Worm (Caenorhabditis elegans) whole organism, mixed stage, embryonic: ENCODE data around the gene mapk-15.

Experiments
- M03D4.4 ChIP-seq: sonication (generic microtip); optimal IDR thresholded peaks from 2 replicates; lab custom pipeline; 2017; ENCODE audit warnings: mild to moderate bottlenecking, missing genetic modification characterization, missing compliant biosample characterization
- bed-3 ChIP-seq: fragments of 200-800 bp; sonication (Bioruptor generic); optimal IDR thresholded peaks from 3 replicates; lab custom pipeline; 2018; ENCODE audit warnings: mild to moderate bottlenecking, missing genetic modification characterization, moderate library complexity, missing compliant biosample characterization
- blmp-1 ChIP-seq: fragments of 150-350 bp; optimal IDR thresholded peaks from 2 replicates; lab custom pipeline; 2014; ENCODE audit warnings: missing biosample characterization, missing genetic modification characterization
- ceh-39 ChIP-seq: fragments of 150-350 bp; optimal IDR thresholded peaks from 2 replicates; lab custom pipeline; 2014; ENCODE audit warnings: missing biosample characterization, missing genetic modification characterization
- ceh-83 ChIP-seq: fragments of 200-800 bp; sonication (Bioruptor generic); optimal IDR thresholded peaks from 2 replicates; lab custom pipeline; 2018; ENCODE audit warnings: mild to moderate bottlenecking, missing genetic modification characterization, missing compliant biosample characterization
- ces-1 ChIP-seq: fragments of 150-350 bp; optimal IDR thresholded peaks from 2 replicates; lab custom pipeline; 2014; ENCODE audit warnings: missing biosample characterization, missing genetic modification reagents, missing genetic modification characterization
- cnd-1 ChIP-seq: fragments of 200-800 bp; sonication (Bioruptor generic); optimal IDR thresholded peaks from 2 replicates; lab custom pipeline; 2018; ENCODE audit warnings: mild to moderate bottlenecking, missing genetic modification characterization, missing compliant biosample characterization
- drap-1 ChIP-seq: fragments of 200-800 bp; sonication (Bioruptor generic); optimal IDR thresholded peaks from 3 replicates; lab custom pipeline; 2018; ENCODE audit warnings: mild to moderate bottlenecking, missing genetic modification characterization, missing compliant biosample characterization
- elt-1 ChIP-seq: sonication (generic microtip); optimal IDR thresholded peaks from 2 replicates; lab custom pipeline; 2017; ENCODE audit warnings: missing genetic modification characterization, mild to moderate bottlenecking, missing compliant biosample characterization, antibody characterized with exemption, moderate library complexity, borderline replicate concordance; ENCODE audit not compliant: insufficient read depth
- elt-3 ChIP-seq: fragments of 150-350 bp; optimal IDR thresholded peaks from 2 replicates; lab custom pipeline; 2014; ENCODE audit warnings: missing biosample characterization, missing genetic modification characterization
- flh-1 ChIP-seq: fragments of 200-800 bp; sonication (Bioruptor generic); optimal IDR thresholded peaks from 2 replicates; lab custom pipeline; 2018; ENCODE audit warnings: mild to moderate bottlenecking, missing genetic modification characterization, moderate library complexity, missing compliant biosample characterization
- ham-2 ChIP-seq: fragments of 200-800 bp; sonication (Bioruptor generic); optimal IDR thresholded peaks from 2 replicates; lab custom pipeline; 2018; ENCODE audit warnings: mild to moderate bottlenecking, missing genetic modification characterization, missing compliant biosample characterization
- hlh-1 ChIP-seq: fragments of 150-350 bp; optimal IDR thresholded peaks from 2 replicates; lab custom pipeline; 2014; ENCODE audit warnings: missing biosample characterization, missing genetic modification reagents, missing genetic modification characterization
- lin-13 ChIP-seq: fragments of 150-350 bp; optimal IDR thresholded peaks from 2 replicates; lab custom pipeline; 2014; ENCODE audit warnings: missing biosample characterization, missing genetic modification characterization
- lin-32 ChIP-seq: fragments of 200-800 bp; sonication (Bioruptor generic); optimal IDR thresholded peaks from 2 replicates; lab custom pipeline; 2018; ENCODE audit warnings: mild to moderate bottlenecking, missing genetic modification characterization, missing compliant biosample characterization
- lsy-2 ChIP-seq: fragments of 150-350 bp; optimal IDR thresholded peaks from 2 replicates; lab custom pipeline; 2014; ENCODE audit warnings: missing biosample characterization, missing genetic modification characterization
- mab-5 ChIP-seq: fragments of 150-350 bp; optimal IDR thresholded peaks from 2 replicates; lab custom pipeline; 2014; ENCODE audit warnings: missing biosample characterization, missing genetic modification characterization
- mep-1 ChIP-seq: fragments of 150-350 bp; optimal IDR thresholded peaks from 2 replicates; lab custom pipeline; 2017; ENCODE audit warnings: missing biosample characterization, missing genetic modification reagents, missing genetic modification characterization, inconsistent platforms
- mls-2 ChIP-seq: sonication (generic microtip); optimal IDR thresholded peaks from 2 replicates; lab custom pipeline; 2016; ENCODE audit warnings: mild to moderate bottlenecking, missing genetic modification characterization, moderate library complexity, missing compliant biosample characterization
- nhr-12 ChIP-seq: fragments of 150-350 bp; optimal IDR thresholded peaks from 2 replicates; lab custom pipeline; 2014; ENCODE audit warnings: missing biosample characterization, missing genetic modification characterization
- nhr-2 ChIP-seq: fragments of 150-350 bp; optimal IDR thresholded peaks from 2 replicates; lab custom pipeline; 2014; ENCODE audit warnings: missing biosample characterization, missing genetic modification characterization
- nhr-237 ChIP-seq: fragments of 150-350 bp; optimal IDR thresholded peaks from 2 replicates; lab custom pipeline; 2014; ENCODE audit warnings: missing biosample characterization, missing genetic modification characterization
- nhr-28 ChIP-seq: fragments of 150-350 bp; optimal IDR thresholded peaks from 2 replicates; lab custom pipeline; 2014; ENCODE audit warnings: missing biosample characterization, missing genetic modification characterization
- nhr-76 ChIP-seq: sonication (generic microtip); optimal IDR thresholded peaks from 2 replicates; lab custom pipeline; 2017; ENCODE audit warnings: missing biosample characterization, missing genetic modification characterization
- pha-4 ChIP-seq: fragments of 150-350 bp; optimal IDR thresholded peaks from 2 replicates; lab custom pipeline; 2018; ENCODE audit warnings: missing biosample characterization, missing genetic modification reagents, missing genetic modification characterization
- sem-2 ChIP-seq: fragments of 200-800 bp; sonication (Bioruptor generic); optimal IDR thresholded peaks from 2 replicates; lab custom pipeline; 2018; ENCODE audit warnings: mild to moderate bottlenecking, missing genetic modification characterization, missing compliant biosample characterization
- snpc-4 ChIP-seq: fragments of 150-350 bp; optimal IDR thresholded peaks from 2 replicates; lab custom pipeline; 2014; ENCODE audit warnings: missing biosample characterization, missing genetic modification characterization
- tbx-8 ChIP-seq: fragments of 200-800 bp; sonication (Bioruptor generic); optimal IDR thresholded peaks from 2 replicates; lab custom pipeline; 2018; ENCODE audit warnings: mild to moderate bottlenecking, missing genetic modification characterization, moderate library complexity, missing compliant biosample characterization
- unc-120 ChIP-seq: sonication (generic microtip); optimal IDR thresholded peaks from 2 replicates; lab custom pipeline; 2017; ENCODE audit warnings: missing genetic modification characterization, missing compliant biosample characterization; ENCODE audit not compliant: poor library complexity, severe bottlenecking
- unc-39 ChIP-seq: fragments of 150-350 bp; optimal IDR thresholded peaks from 2 replicates; lab custom pipeline; 2014; ENCODE audit warnings: missing biosample characterization, missing genetic modification characterization
- unc-62 ChIP-seq: fragments of 150-350 bp; optimal IDR thresholded peaks from 2 replicates; lab custom pipeline; 2014; ENCODE audit warnings: missing biosample characterization, missing genetic modification reagents, missing genetic modification characterization
- zip-8 ChIP-seq: fragments of 150-350 bp; optimal IDR thresholded peaks from 2 replicates; lab custom pipeline; 2014; ENCODE audit warnings: missing biosample characterization, missing genetic modification characterization
- ztf-11 ChIP-seq: fragments of 150-350 bp; optimal IDR thresholded peaks from 2 replicates; lab custom pipeline; 2014; ENCODE audit warnings: missing biosample characterization, missing genetic modification characterization

The mapk-15 gene

DNA sequence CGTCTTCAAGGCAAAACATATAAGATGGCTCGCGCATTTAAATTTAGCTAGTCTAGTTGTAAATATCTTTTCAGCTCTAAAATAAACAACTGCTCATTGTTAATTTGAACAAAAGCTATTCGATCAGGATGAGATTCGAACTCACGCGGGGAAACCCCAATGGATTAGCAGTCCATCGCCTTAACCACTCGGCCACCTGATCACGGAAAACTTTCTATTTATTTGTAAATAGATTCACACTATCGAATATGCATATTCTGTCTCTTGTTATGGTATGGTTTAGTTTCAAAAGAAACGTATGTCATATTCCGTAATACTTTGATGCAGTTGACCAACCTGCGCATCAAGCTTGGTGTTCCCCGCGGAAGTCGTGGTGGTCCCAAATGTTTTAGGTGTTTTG, 11.5 kb upstream of the mapk-15 start:
- TF ChIP-seq unc-39 (tag; lab: Kevin White, UChicago) (no peak), blmp-1 (no peak), elt-3 (tag; lab: Kevin White, UChicago) (no peak), bed-3 (GFP tag; lab: Kevin White, UChicago) (no peak), ztf-11 (no peak), zip-8 (tag; lab: Kevin White, UChicago) (no peak), nhr-76 (tag; lab: Kevin White, UChicago) (no peak), ceh-83 (no peak), lin-13 (no peak), unc-62 (no peak), flh-1 (GFP tag; lab: Kevin White, UChicago) (no peak), nhr-237 (tag; lab: Kevin White, UChicago) (no peak), elt-1 (no peak), hlh-1 (tag; lab: Kevin White, UChicago) (no peak), mep-1 (tag; lab: Kevin White, UChicago) (no peak), lsy-2 (tag; lab: Kevin White, UChicago) (no peak), ham-2 (GFP tag; lab: Kevin White, UChicago) (no peak)

ce11 chrIII:6056770-6057169, 10.9 kb upstream of the mapk-15 start, which contains the start of gene clc-10:
Gene clc-10 (plus strand): TSS chrIII:6057070.
- TF ChIP-seq zip-8 (tag; lab: Kevin White, UChicago) (no peak), ces-1 (GFP tag; lab: Kevin White, UChicago) (no peak), sem-2 (no peak), nhr-76 (tag; lab: Kevin White, UChicago) (no peak), tbx-8 (GFP tag; lab: Kevin White, UChicago) (no peak), cnd-1 (no peak), bed-3 (GFP tag; lab: Kevin White, UChicago) (no peak), unc-62 (no peak), nhr-2 (tag; lab: Kevin White, UChicago) (no peak), drap-1 (no peak), ceh-83 (no peak), nhr-12 (no peak), ham-2 (GFP tag; lab: Kevin White, UChicago) (no peak), snpc-4 (tag; lab: Kevin White, UChicago) (no peak), elt-1 (no peak)

- TF ChIP-seq flh-1 (GFP tag; lab: Kevin White, UChicago) (no peak), ces-1 (GFP tag; lab: Kevin White, UChicago) (peak; percentile 89)
- TF ChIP-seq, all 35 proteins: peak for 1
Observed at ce11 chrIII:6072937-6073336, 5.3 kb downstream of the mapk-15 start.

DNA sequence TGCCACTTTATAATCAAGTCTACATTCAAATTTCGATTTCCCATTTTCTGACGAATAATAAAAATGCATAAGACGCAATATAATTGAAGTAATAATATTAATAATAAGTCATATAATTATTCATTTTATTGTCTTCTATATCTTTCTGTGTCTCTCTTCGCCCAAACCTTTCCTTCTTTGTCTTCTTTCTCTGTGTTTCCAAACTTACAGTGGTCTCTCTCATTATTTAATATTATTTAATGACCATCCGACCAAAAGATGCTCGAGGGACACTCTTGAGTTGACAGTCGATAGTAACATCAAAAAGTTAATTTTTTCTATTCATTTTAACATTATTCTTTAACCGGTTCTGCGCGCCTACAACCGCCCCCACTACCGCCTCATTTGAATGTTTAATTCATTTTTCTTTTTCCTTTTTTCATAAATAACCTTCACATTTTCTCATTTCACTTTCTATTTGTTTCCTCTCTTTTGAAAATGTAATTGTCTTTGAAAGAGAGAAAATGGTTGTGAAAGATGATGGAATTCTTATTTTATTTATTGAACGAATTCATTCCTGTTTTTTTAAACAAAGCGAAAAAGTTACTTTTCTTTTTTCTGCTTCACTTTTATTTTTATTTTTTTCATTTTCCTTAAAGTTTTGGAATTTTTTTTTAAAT, 6.1 kb downstream of the mapk-15 start:
- no peak for TF ChIP-seq M03D4.4 (tag; lab: Kevin White, UChicago)
- peak; percentile 1 for TF ChIP-seq blmp-1
- peak; percentile 91 for TF ChIP-seq ces-1 (GFP tag; lab: Kevin White, UChicago)
- peak; percentile 4 for TF ChIP-seq nhr-237 (tag; lab: Kevin White, UChicago)

- TF ChIP-seq unc-120 (tag; lab: Kevin White, UChicago) = no peak
- no peak for TF ChIP-seq M03D4.4 (tag; lab: Kevin White, UChicago)
- TF ChIP-seq mep-1 (tag; lab: Kevin White, UChicago) = no peak
- TF ChIP-seq ces-1 (GFP tag; lab: Kevin White, UChicago) = peak; percentile 91
- no peak for TF ChIP-seq nhr-12
- TF ChIP-seq mab-5 = peak; percentile 11
- TF ChIP-seq lsy-2 (tag; lab: Kevin White, UChicago) = no peak
- no peak for TF ChIP-seq ztf-11
- TF ChIP-seq bed-3 (GFP tag; lab: Kevin White, UChicago) = no peak
- no peak for TF ChIP-seq lin-13
- TF ChIP-seq pha-4 = no peak
- TF ChIP-seq, all 35 proteins: peak for 2
Observed at ce11 chrIII:6077973-6078372, 10.3 kb downstream of the mapk-15 start.

- no peak for TF ChIP-seq ceh-39 (tag; lab: Kevin White, UChicago)
- no peak for TF ChIP-seq nhr-28 (tag; lab: Kevin White, UChicago)
- no peak for TF ChIP-seq mls-2 (tag; lab: Kevin White, UChicago)
- no peak for TF ChIP-seq ham-2 (GFP tag; lab: Kevin White, UChicago)
- TF ChIP-seq lin-32 = peak; percentile 41
- peak; percentile 44 for TF ChIP-seq cnd-1
- TF ChIP-seq blmp-1 = no peak
- no peak for TF ChIP-seq lin-13
- TF ChIP-seq pha-4 = no peak
- peak; percentile 41 for TF ChIP-seq M03D4.4 (tag; lab: Kevin White, UChicago)
- no peak for TF ChIP-seq tbx-8 (GFP tag; lab: Kevin White, UChicago)
- no peak for TF ChIP-seq lsy-2 (tag; lab: Kevin White, UChicago)
- TF ChIP-seq unc-62 = peak; percentile 68
- TF ChIP-seq hlh-1 (tag; lab: Kevin White, UChicago) = peak; percentile 94
- TF ChIP-seq snpc-4 (tag; lab: Kevin White, UChicago) = no peak
- no peak for TF ChIP-seq sem-2
- TF ChIP-seq nhr-2 (tag; lab: Kevin White, UChicago) = peak; percentile 33
- TF ChIP-seq ces-1 (GFP tag; lab: Kevin White, UChicago) = peak; percentile 31
Observed at ce11 chrIII:6078917-6079316, 11.3 kb downstream of the mapk-15 start.
